Worm (Caenorhabditis elegans) whole organism, L1 larva: Measurements from ENCODE around the gene lrr-1.

Experiments
- C04F5.9 ChIP-seq: sonication (generic microtip); optimal IDR thresholded peaks from 2 replicates; lab custom pipeline; 2016; ENCODE audit warnings: missing genetic modification characterization, missing compliant biosample characterization
- C16A3.4 ChIP-seq: fragments of 150-350 bp; optimal IDR thresholded peaks from 2 replicates; lab custom pipeline; 2014; ENCODE audit warnings: missing biosample characterization, missing genetic modification characterization
- Y116A8C.19 ChIP-seq: sonication (generic microtip); optimal IDR thresholded peaks from 2 replicates; lab custom pipeline; 2016; ENCODE audit warnings: missing compliant biosample characterization, missing genetic modification characterization, borderline replicate concordance
- aha-1 ChIP-seq: fragments of 150-350 bp; optimal IDR thresholded peaks from 2 replicates; lab custom pipeline; 2014; ENCODE audit warnings: missing biosample characterization, missing genetic modification characterization
- aly-2 ChIP-seq: fragments of 150-350 bp; optimal IDR thresholded peaks from 2 replicates; lab custom pipeline; 2014; ENCODE audit warnings: missing biosample characterization, missing genetic modification characterization
- blmp-1 ChIP-seq: fragments of 150-350 bp; optimal IDR thresholded peaks from 2 replicates; lab custom pipeline; 2014; ENCODE audit warnings: missing biosample characterization, missing genetic modification characterization
- ceh-82 ChIP-seq, 3 experiments: fragments of 150-350 bp in 1 of 3; sonication (generic microtip) in 2 of 3; optimal IDR thresholded peaks; 2 replicates each; lab custom pipeline; 2014 to 2017; ENCODE audit warnings: missing biosample characterization in 3 of 3, missing genetic modification characterization in 3 of 3
- ces-1 ChIP-seq: fragments of 150-350 bp; optimal IDR thresholded peaks from 2 replicates; lab custom pipeline; 2014; ENCODE audit warnings: missing biosample characterization, missing genetic modification reagents, missing genetic modification characterization
- dpl-1 ChIP-seq, 3 experiments: fragments of 150-350 bp in 2 of 3; sonication (generic microtip) in 1 of 3; optimal IDR thresholded peaks; 2 replicates each; lab custom pipeline; 2014 to 2017; ENCODE audit warnings: missing biosample characterization in 3 of 3, missing genetic modification characterization in 3 of 3, missing genetic modification reagents in 3 of 3
- efl-1 ChIP-seq, 4 experiments: fragments of 150-350 bp; optimal IDR thresholded peaks in 3 of 4; peaks in 1 of 4; 1 replicate in 1 of 4; 2 replicates in 3 of 4; lab custom pipeline; 2014; ENCODE audit warnings: missing biosample characterization in 2 of 4, missing genetic modification characterization in 2 of 4, missing genetic modification reagents in 2 of 4
- efl-3 ChIP-seq: fragments of 200-800 bp; sonication (Bioruptor generic); optimal IDR thresholded peaks from 2 replicates; lab custom pipeline; 2018; ENCODE audit warnings: mild to moderate bottlenecking, missing genetic modification characterization, missing compliant biosample characterization
- egl-27 ChIP-seq, 2 experiments: fragments of 150-350 bp in 1 of 2; sonication (generic microtip); optimal IDR thresholded peaks; 3 replicates each; lab custom pipeline; 2017 to 2018; ENCODE audit warnings: missing biosample characterization in 2 of 2, missing genetic modification characterization in 2 of 2, missing genetic modification reagents in 2 of 2
- elt-2 ChIP-seq: sonication (generic microtip); optimal IDR thresholded peaks from 2 replicates; lab custom pipeline; 2016; ENCODE audit warnings: missing genetic modification characterization, mild to moderate bottlenecking, inconsistent platforms, missing compliant biosample characterization, missing genetic modification reagents
- elt-3 ChIP-seq, 6 experiments: fragments of 150-350 bp in 1 of 6; sonication (generic microtip); optimal IDR thresholded peaks; 2 replicates each; lab custom pipeline; 2017 to 2018; ENCODE audit warnings: missing biosample characterization in 6 of 6, missing genetic modification characterization in 6 of 6, inconsistent platforms in 1 of 6
- ets-5 ChIP-seq: fragments of 200-800 bp; sonication (Bioruptor generic); IDR thresholded peaks from 2 replicates; pipeline ENCODE4 v1.3.6; 2022; ENCODE audit warnings: missing genetic modification characterization, missing compliant biosample characterization
- fkh-10 ChIP-seq: sonication (generic microtip); optimal IDR thresholded peaks from 2 replicates; lab custom pipeline; 2017; ENCODE audit warnings: missing biosample characterization, missing genetic modification reagents, missing genetic modification characterization
- fkh-8 ChIP-seq: sonication (generic microtip); optimal IDR thresholded peaks from 2 replicates; lab custom pipeline; 2016; ENCODE audit warnings: mild to moderate bottlenecking, missing genetic modification characterization, missing compliant biosample characterization
- fos-1 ChIP-seq: fragments of 150-350 bp; optimal IDR thresholded peaks from 2 replicates; lab custom pipeline; 2014; ENCODE audit warnings: missing biosample characterization, missing genetic modification characterization
- hlh-17 ChIP-seq: fragments of 200-800 bp; sonication (Bioruptor generic); optimal IDR thresholded peaks from 2 replicates; lab custom pipeline; 2018; ENCODE audit warnings: missing genetic modification characterization, mild to moderate bottlenecking, missing compliant biosample characterization, moderate library complexity, borderline replicate concordance
- hlh-4 ChIP-seq: sonication (generic microtip); optimal IDR thresholded peaks from 2 replicates; lab custom pipeline; 2016; ENCODE audit warnings: mild to moderate bottlenecking, missing genetic modification characterization, missing compliant biosample characterization
- hpl-2 ChIP-seq: fragments of 150-350 bp; optimal IDR thresholded peaks from 2 replicates; lab custom pipeline; 2014; ENCODE audit warnings: missing biosample characterization, missing genetic modification reagents, missing genetic modification characterization
- jun-1 ChIP-seq: fragments of 150-350 bp; optimal IDR thresholded peaks from 2 replicates; lab custom pipeline; 2014; ENCODE audit warnings: missing biosample characterization, missing genetic modification reagents, missing genetic modification characterization
- lin-35 ChIP-seq, 2 experiments: fragments of 150-350 bp; optimal IDR thresholded peaks; 2 replicates each; lab custom pipeline; 2014; ENCODE audit warnings: missing biosample characterization in 2 of 2, missing genetic modification characterization in 2 of 2, missing genetic modification reagents in 2 of 2
- lsy-2 ChIP-seq, 2 experiments: fragments of 150-350 bp; optimal IDR thresholded peaks; 2 replicates each; lab custom pipeline; 2014; ENCODE audit warnings: missing biosample characterization in 2 of 2, missing genetic modification characterization in 2 of 2
- mab-9 ChIP-seq: fragments of 200-800 bp; sonication (Bioruptor generic); IDR thresholded peaks from 2 replicates; pipeline ENCODE4 v1.3.6; 2022; ENCODE audit warnings: missing genetic modification reagents, missing genetic modification characterization, missing compliant biosample characterization
- nhr-12 ChIP-seq: sonication (generic microtip); optimal IDR thresholded peaks from 2 replicates; lab custom pipeline; 2017; ENCODE audit warnings: missing biosample characterization, missing genetic modification characterization
- nhr-47 ChIP-seq: sonication (generic microtip); optimal IDR thresholded peaks from 2 replicates; lab custom pipeline; 2016; ENCODE audit warnings: mild to moderate bottlenecking, missing genetic modification characterization, moderate library complexity, missing compliant biosample characterization
- pax-3 ChIP-seq: fragments of 200-800 bp; sonication (Bioruptor generic); optimal IDR thresholded peaks from 2 replicates; lab custom pipeline; 2018; ENCODE audit warnings: mild to moderate bottlenecking, missing genetic modification characterization, moderate library complexity, missing compliant biosample characterization
- pqm-1 ChIP-seq: sonication (generic microtip); optimal IDR thresholded peaks from 3 replicates; lab custom pipeline; 2017; ENCODE audit warnings: missing biosample characterization, missing genetic modification characterization
- snpc-4 ChIP-seq: fragments of 150-350 bp; optimal IDR thresholded peaks from 2 replicates; lab custom pipeline; 2014; ENCODE audit warnings: missing biosample characterization, missing genetic modification characterization
- snu-23 ChIP-seq: sonication (generic microtip); optimal IDR thresholded peaks from 2 replicates; lab custom pipeline; 2016; ENCODE audit warnings: missing genetic modification characterization, missing compliant biosample characterization
- sox-4 ChIP-seq: sonication (generic microtip); optimal IDR thresholded peaks from 2 replicates; lab custom pipeline; 2016; ENCODE audit warnings: missing genetic modification characterization, missing compliant biosample characterization
- swsn-7 ChIP-seq: sonication (generic microtip); optimal IDR thresholded peaks from 2 replicates; lab custom pipeline; 2016; ENCODE audit warnings: missing genetic modification characterization, missing compliant biosample characterization
- tbx-2 ChIP-seq: sonication (generic microtip); optimal IDR thresholded peaks from 2 replicates; lab custom pipeline; 2016; ENCODE audit warnings: missing genetic modification characterization, missing compliant biosample characterization
- tlp-1 ChIP-seq: fragments of 150-350 bp; optimal IDR thresholded peaks from 2 replicates; lab custom pipeline; 2014; ENCODE audit warnings: missing biosample characterization, missing genetic modification characterization
- unc-130 ChIP-seq: fragments of 150-350 bp; optimal IDR thresholded peaks from 2 replicates; lab custom pipeline; 2017; ENCODE audit warnings: missing biosample characterization, missing genetic modification characterization, inconsistent platforms
- unc-30 ChIP-seq: sonication (generic microtip); optimal IDR thresholded peaks from 2 replicates; lab custom pipeline; 2017; ENCODE audit warnings: missing biosample characterization, missing genetic modification characterization
- unc-62 ChIP-seq: fragments of 150-350 bp; optimal IDR thresholded peaks from 2 replicates; lab custom pipeline; 2014; ENCODE audit warnings: missing biosample characterization, missing genetic modification reagents, missing genetic modification characterization
- unc-86 ChIP-seq: sonication (generic microtip); optimal IDR thresholded peaks from 2 replicates; lab custom pipeline; 2016; ENCODE audit warnings: missing genetic modification characterization, missing compliant biosample characterization
- unc-98 ChIP-seq: fragments of 200-800 bp; sonication (Bioruptor generic); IDR thresholded peaks from 2 replicates; pipeline ENCODE4 v1.3.6; 2022; ENCODE audit warnings: missing genetic modification characterization, missing compliant biosample characterization
- ztf-11 ChIP-seq, 2 experiments: sonication (generic microtip); optimal IDR thresholded peaks; 2 replicates each; lab custom pipeline; 2016 to 2017; ENCODE audit warnings: missing genetic modification characterization in 2 of 2, missing biosample characterization in 1 of 2, missing compliant biosample characterization in 1 of 2

The lrr-1 gene

DNA sequence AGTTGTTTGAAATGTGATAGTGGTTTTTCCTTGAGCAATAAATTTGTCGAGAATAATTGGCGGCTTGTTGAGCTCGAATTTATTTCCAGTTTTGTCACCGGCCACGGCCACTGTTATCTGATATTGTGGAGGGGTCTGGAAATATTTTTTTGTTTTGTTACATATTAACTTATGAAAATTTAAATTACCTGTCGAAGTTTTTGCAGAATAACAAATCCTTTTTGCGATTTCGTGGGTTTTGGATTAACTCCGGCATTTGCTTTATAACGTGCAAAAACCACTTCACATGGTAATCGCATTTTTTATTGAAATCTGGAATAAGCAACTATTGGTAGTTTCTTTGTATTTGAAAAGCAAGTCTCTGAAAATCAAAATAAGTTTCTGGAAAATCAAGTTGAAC, at the start of gene lrr-1:
TSS of gene lrr-1 (minus strand) at position 312 of the 400 bp plus-strand sequence.
- TF ChIP-seq efl-1 (optimal IDR thresholded peaks at IDR 0.05; lab: Kevin White, UChicago) (no peak), efl-1 (GFP tag; optimal IDR thresholded peaks at IDR 0.05 in 1 of 2; lab: Kevin White, UChicago) (peak in 1 of 2 experiments; percentile 53), Y116A8C.19 (tag; lab: Kevin White, UChicago) (no peak)

- TF ChIP-seq fos-1 (tag; lab: Kevin White, UChicago), result no peak
- TF ChIP-seq lin-35 (GFP tag; optimal IDR thresholded peaks at IDR 0.05; lab: Kevin White, UChicago), result peak in 1 of 2 experiments; percentile 13
- peak; percentile 62 for TF ChIP-seq elt-2 (tag; lab: Kevin White, UChicago)
- TF ChIP-seq, all 84 proteins: peak for 2
Measured at ce11 chrII:5085450-5085849, 49.2 kb upstream of the lrr-1 start, which contains the start of gene txt-9. Gene txt-9 (plus strand): TSS chrII:5085785.

ce11 chrII:5084225-5084624, 48.0 kb upstream of the lrr-1 start:
- peak; percentile 52 for TF ChIP-seq elt-2 (tag; lab: Kevin White, UChicago)
- TF ChIP-seq efl-1 (optimal IDR thresholded peaks at IDR 0.05; lab: Kevin White, UChicago), result no peak
- peak in 1 of 2 experiments; percentile 24 for TF ChIP-seq efl-1 (GFP tag; optimal IDR thresholded peaks at IDR 0.05 in 1 of 2; lab: Kevin White, UChicago)
- no peak for TF ChIP-seq ceh-82 (tag; optimal IDR thresholded peaks at IDR 0.05; lab: Kevin White, UChicago)

ce11 chrII:5083341-5083740, 47.1 kb upstream of the lrr-1 start, which contains the start of gene C04G6.4:
Gene C04G6.4 (minus strand): TSS chrII:5083441.
- TF ChIP-seq ces-1, result no peak
- TF ChIP-seq, all 84 proteins: peak for 0

- TF ChIP-seq fkh-10 (GFP tag; lab: Kevin White, UChicago) (no peak), elt-3 (tag; optimal IDR thresholded peaks at IDR 0.05; lab: Kevin White, UChicago) (peak in 3 of 6 experiments; percentile 36 to 51 (median 41)), unc-62 (no peak), nhr-47 (tag; lab: Kevin White, UChicago) (peak; percentile 48), lsy-2 (tag; optimal IDR thresholded peaks at IDR 0.05; lab: Kevin White, UChicago) (peak; percentile 72 to 76), tlp-1 (no peak), snpc-4 (tag; lab: Kevin White, UChicago) (no peak), swsn-7 (tag; lab: Kevin White, UChicago) (peak; percentile 40), egl-27 (tag; optimal IDR thresholded peaks at IDR 0.05; lab: Kevin White, UChicago) (no peak), unc-130 (tag; lab: Kevin White, UChicago) (peak; percentile 46), unc-98 (GFP tag; lab: Robert Waterston, UW) (no peak), unc-30 (no peak), blmp-1 (tag; lab: Kevin White, UChicago) (peak; percentile 69), aha-1 (tag; lab: Kevin White, UChicago) (no peak), C04F5.9 (no peak), sox-4 (tag; lab: Kevin White, UChicago) (no peak), mab-9 (GFP tag; lab: Robert Waterston, UW) (no peak), aly-2 (peak; percentile 32), pqm-1 (no peak), hpl-2 (no peak), hlh-17 (GFP tag; lab: Kevin White, UChicago) (no peak), ztf-11 (tag; optimal IDR thresholded peaks at IDR 0.05; lab: Kevin White, UChicago) (peak in 1 of 2 experiments; percentile 10), jun-1 (tag; lab: Kevin White, UChicago) (no peak), unc-86 (tag; lab: Kevin White, UChicago) (no peak), snu-23 (GFP tag; lab: Kevin White, UChicago) (peak; percentile 74), nhr-12 (tag; lab: Kevin White, UChicago) (no peak), ces-1 (no peak), tbx-2 (tag; lab: Kevin White, UChicago) (peak; percentile 43), fkh-8 (tag; lab: Kevin White, UChicago) (no peak), lin-35 (GFP tag; optimal IDR thresholded peaks at IDR 0.05; lab: Kevin White, UChicago) (peak; percentile 68 to 92), hlh-4 (no peak), efl-3 (no peak), C16A3.4 (peak; percentile 52), ets-5 (GFP tag; lab: Robert Waterston, UW) (no peak), dpl-1 (GFP tag; optimal IDR thresholded peaks at IDR 0.05; lab: Kevin White, UChicago) (peak; percentile 69 to 83 (median 81)), pax-3 (tag; lab: Kevin White, UChicago) (no peak)
Measured at ce11 chrII:5081124-5081913, 45.1 kb upstream of the lrr-1 start, which contains the start of gene dsh-2. Gene dsh-2 (minus strand): TSS chrII:5081174.
